Worm (Caenorhabditis elegans) whole organism, midembryonic: Measurements from ENCODE around the gene Y73B6BL.288.

ENCODE experiments used
- T22C8.4 ChIP-seq: fragments of 200-800 bp; sonication (Bioruptor generic); IDR thresholded peaks from 2 replicates; pipeline ENCODE4 v1.3.6; 2022; ENCODE audit warnings: missing genetic modification characterization, missing compliant biosample characterization
- flt-1 ChIP-seq: fragments of 200-800 bp; sonication (Bioruptor generic); IDR thresholded peaks from 2 replicates; pipeline ENCODE4 v1.3.6; 2022; ENCODE audit warnings: missing genetic modification characterization, missing compliant biosample characterization
- klf-2 ChIP-seq: fragments of 200-800 bp; sonication (Bioruptor generic); conservative IDR thresholded peaks from 2 replicates; pipeline ENCODE4 v1.3.6; 2022; ENCODE audit warnings: missing genetic modification reagents, missing genetic modification characterization, missing compliant biosample characterization
- ref-1 ChIP-seq: fragments of 200-800 bp; sonication (Bioruptor generic); conservative IDR thresholded peaks from 2 replicates; pipeline ENCODE4 v1.3.6; 2022; ENCODE audit warnings: missing genetic modification reagents, missing genetic modification characterization, missing compliant biosample characterization
- tab-1 ChIP-seq: fragments of 200-800 bp; sonication (Bioruptor generic); IDR thresholded peaks from 2 replicates; pipeline ENCODE4 v1.3.6; 2022; ENCODE audit warnings: missing genetic modification characterization, missing compliant biosample characterization

DNA sequence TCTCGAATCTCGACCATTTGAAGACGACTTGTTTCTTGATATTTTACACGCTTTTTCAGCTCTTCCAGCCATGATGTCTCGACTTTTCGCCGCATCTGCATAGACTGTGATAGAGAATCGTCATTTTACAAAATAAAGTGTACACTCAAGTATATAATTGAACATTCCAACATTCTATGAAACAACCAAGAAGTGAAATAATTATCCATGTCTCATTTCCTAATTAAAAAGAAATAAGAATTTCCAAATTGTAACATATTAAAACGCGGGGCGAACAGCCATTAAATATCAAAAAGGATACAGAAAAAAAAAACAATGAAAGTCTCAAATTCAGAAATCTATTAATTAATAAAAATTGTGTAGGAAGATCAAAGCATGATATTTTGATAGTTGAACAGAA, 30.7 kb upstream of the Y73B6BL.288 start, which contains the start of gene smg-3:
- no peak for TF ChIP-seq tab-1 (GFP tag; lab: Robert Waterston, UW)
- no peak for TF ChIP-seq flt-1 (GFP tag; lab: Robert Waterston, UW)
- TF ChIP-seq klf-2 (GFP tag; lab: Robert Waterston, UW) = no peak
- TF ChIP-seq ref-1 (GFP tag; lab: Robert Waterston, UW) = no peak
- TF ChIP-seq T22C8.4 (GFP tag; lab: Robert Waterston, UW) = no peak
